Worm (Caenorhabditis elegans) whole organism, young adult: ENCODE measurements around the gene R10D12.6.

ENCODE experiments used
- B0019.2 ChIP-seq: fragments of 200-800 bp; sonication (Bioruptor generic); conservative IDR thresholded peaks from 2 replicates; pipeline ENCODE4 v1.3.6; 2022; ENCODE audit warnings: missing genetic modification reagents, missing genetic modification characterization, missing compliant biosample characterization
- B0035.1 ChIP-seq: sonication (generic microtip); optimal IDR thresholded peaks from 2 replicates; lab custom pipeline; 2016; ENCODE audit warnings: missing genetic modification characterization, mild to moderate bottlenecking, missing compliant biosample characterization, missing genotype, missing genetic modification reagents
- T07F8.4 ChIP-seq: sonication (generic microtip); optimal IDR thresholded peaks from 2 replicates; lab custom pipeline; 2016; ENCODE audit warnings: mild to moderate bottlenecking, missing genetic modification characterization, moderate library complexity, missing compliant biosample characterization
- Y53F4B.3 ChIP-seq: fragments of 200-800 bp; sonication (Bioruptor generic); IDR thresholded peaks from 2 replicates; pipeline ENCODE4 v1.3.6; 2022; ENCODE audit warnings: missing genetic modification reagents, missing genetic modification characterization, missing compliant biosample characterization
- akir-1 ChIP-seq: fragments of 200-800 bp; sonication (Bioruptor generic); optimal IDR thresholded peaks from 2 replicates; lab custom pipeline; 2018; ENCODE audit warnings: mild to moderate bottlenecking, missing genetic modification characterization, moderate library complexity, missing compliant biosample characterization
- aptf-3 ChIP-seq: fragments of 200-800 bp; sonication (Bioruptor generic); IDR thresholded peaks from 2 replicates; pipeline ENCODE4 v1.3.6; 2022; ENCODE audit warnings: missing genetic modification characterization, missing compliant biosample characterization
- bed-2 ChIP-seq: fragments of 200-800 bp; sonication (Bioruptor generic); IDR thresholded peaks from 2 replicates; pipeline ENCODE4 v1.3.6; 2022; ENCODE audit warnings: missing genetic modification reagents, missing genetic modification characterization, missing compliant biosample characterization
- ceh-40 ChIP-seq: fragments of 200-800 bp; sonication (Bioruptor generic); IDR thresholded peaks from 2 replicates; pipeline ENCODE4 v1.3.6; 2022; ENCODE audit warnings: missing genetic modification characterization, missing compliant biosample characterization
- chd-7 ChIP-seq: sonication (generic microtip); optimal IDR thresholded peaks from 2 replicates; lab custom pipeline; 2016; ENCODE audit warnings: mild to moderate bottlenecking, missing genetic modification characterization, moderate library complexity, missing compliant biosample characterization
- dpff-1 ChIP-seq: sonication (generic microtip); optimal IDR thresholded peaks from 2 replicates; lab custom pipeline; 2017; ENCODE audit warnings: mild to moderate bottlenecking, missing genetic modification characterization, missing compliant biosample characterization
- hlh-26 ChIP-seq: fragments of 200-800 bp; sonication (Bioruptor generic); conservative IDR thresholded peaks from 2 replicates; pipeline ENCODE4 v1.3.6; 2022; ENCODE audit warnings: missing genetic modification reagents, missing genetic modification characterization, missing compliant biosample characterization
- hmg-1.2 ChIP-seq: fragments of 200-800 bp; sonication (Bioruptor generic); IDR thresholded peaks from 2 replicates; pipeline ENCODE4 v1.3.6; 2022; ENCODE audit warnings: missing genetic modification reagents, missing genetic modification characterization, missing compliant biosample characterization
- hrde-1 ChIP-seq: sonication (generic microtip); optimal IDR thresholded peaks from 2 replicates; lab custom pipeline; 2016; ENCODE audit warnings: missing genetic modification characterization, mild to moderate bottlenecking, missing compliant biosample characterization, moderate library complexity, missing genotype, missing genetic modification reagents, borderline replicate concordance
- mcd-1 ChIP-seq: fragments of 200-800 bp; sonication (Bioruptor generic); IDR thresholded peaks from 2 replicates; pipeline ENCODE4 v1.3.6; 2022; ENCODE audit warnings: missing genetic modification reagents, missing genetic modification characterization, missing compliant biosample characterization
- mes-4 ChIP-seq: sonication (generic microtip); optimal IDR thresholded peaks from 2 replicates; lab custom pipeline; 2016; ENCODE audit warnings: missing genotype, missing genetic modification characterization, missing compliant biosample characterization
- mxl-1 ChIP-seq: sonication (generic microtip); optimal IDR thresholded peaks from 2 replicates; lab custom pipeline; 2016; ENCODE audit warnings: missing genetic modification characterization, missing compliant biosample characterization
- snpc-1.1 ChIP-seq: sonication (generic microtip); optimal IDR thresholded peaks from 2 replicates; lab custom pipeline; 2017; ENCODE audit warnings: missing genetic modification characterization, mild to moderate bottlenecking, missing compliant biosample characterization, antibody characterized with exemption, moderate library complexity, missing genotype, missing genetic modification reagents; ENCODE audit not compliant: insufficient read depth
- snpc-3.4 ChIP-seq: sonication (generic microtip); optimal IDR thresholded peaks from 2 replicates; lab custom pipeline; 2017; ENCODE audit warnings: missing genetic modification characterization, mild to moderate bottlenecking, missing compliant biosample characterization, antibody characterized with exemption, moderate library complexity, missing genotype, missing genetic modification reagents
- snpc-4 ChIP-seq, 5 experiments: fragments of 150-350 bp in 1 of 5; sonication (generic microtip) in 4 of 5; optimal IDR thresholded peaks; 2 replicates each; lab custom pipeline; 2014 to 2018; ENCODE audit warnings: missing genetic modification characterization in 5 of 5, missing biosample characterization in 3 of 5, antibody characterized with exemption in 2 of 5, mild to moderate bottlenecking in 2 of 5, missing compliant biosample characterization in 2 of 5, missing genotype in 2 of 5, moderate library complexity in 2 of 5, missing genetic modification reagents in 1 of 5
- unc-62 ChIP-seq: fragments of 150-350 bp; optimal IDR thresholded peaks from 2 replicates; lab custom pipeline; 2014; ENCODE audit warnings: missing biosample characterization, missing genetic modification reagents, missing genetic modification characterization
- zim-3 ChIP-seq: sonication (generic microtip); optimal IDR thresholded peaks from 2 replicates; lab custom pipeline; 2017; ENCODE audit warnings: mild to moderate bottlenecking, missing genetic modification characterization, moderate library complexity, missing compliant biosample characterization
- ztf-22 ChIP-seq: fragments of 200-800 bp; sonication (Bioruptor generic); optimal IDR thresholded peaks from 2 replicates; lab custom pipeline; 2018; ENCODE audit warnings: mild to moderate bottlenecking, missing genetic modification characterization, moderate library complexity, missing compliant biosample characterization
- ztf-26 ChIP-seq: sonication (generic microtip); optimal IDR thresholded peaks from 2 replicates; lab custom pipeline; 2017; ENCODE audit warnings: missing genetic modification characterization, missing compliant biosample characterization

The R10D12.6 gene

ce11 chrV:13992017-13992416, 42.9 kb downstream of the R10D12.6 start:
- peak; percentile 77 for TF ChIP-seq snpc-1.1 (tag; lab: Kevin White, UChicago)
- peak; percentile 32 for TF ChIP-seq snpc-4 (GFP tag; optimal IDR thresholded peaks at IDR 0.05; lab: Kevin White, UChicago)
- TF ChIP-seq snpc-4 (tag; optimal IDR thresholded peaks at IDR 0.05; lab: Kevin White, UChicago), result peak in 3 of 4 experiments; percentile 58 to 90 (median 89)
- TF ChIP-seq snpc-3.4, result peak; percentile 27
- TF ChIP-seq hmg-1.2 (GFP tag; lab: Robert Waterston, UW), result peak; percentile 34; the same call in 1 of the 2 replicates

ce11 chrV:13992485-13992884, 43.4 kb downstream of the R10D12.6 start, which contains the start of gene droe-4:
Gene droe-4 (plus strand): TSS chrV:13992656.
- TF ChIP-seq B0019.2 (GFP tag; lab: Robert Waterston, UW), result no peak
- no peak for TF ChIP-seq mcd-1
- TF ChIP-seq bed-2 (GFP tag; lab: Robert Waterston, UW), result no peak
- no peak for TF ChIP-seq snpc-4 (GFP tag; optimal IDR thresholded peaks at IDR 0.05; lab: Kevin White, UChicago)
- no peak for TF ChIP-seq snpc-4 (tag; optimal IDR thresholded peaks at IDR 0.05; lab: Kevin White, UChicago)

ce11 chrV:13993478-13993877, 44.4 kb downstream of the R10D12.6 start:
- TF ChIP-seq ceh-40 (GFP tag; lab: Robert Waterston, UW) (no peak), Y53F4B.3 (GFP tag; lab: Robert Waterston, UW) (no peak), hrde-1 (no peak), chd-7 (no peak), aptf-3 (GFP tag; lab: Robert Waterston, UW) (no peak), ztf-22 (GFP tag; lab: Kevin White, UChicago) (no peak), B0035.1 (tag; lab: Kevin White, UChicago) (no peak), akir-1 (GFP tag; lab: Kevin White, UChicago) (no peak), unc-62 (no peak), mes-4 (no peak), dpff-1 (no peak), zim-3 (tag; lab: Kevin White, UChicago) (no peak), ztf-26 (tag; lab: Kevin White, UChicago) (no peak), mxl-1 (no peak), hlh-26 (no peak), T07F8.4 (no peak)
